Fruit fly (Drosophila melanogaster): ENCODE results near the gene CG12502.

Gene CG12502

DNA sequence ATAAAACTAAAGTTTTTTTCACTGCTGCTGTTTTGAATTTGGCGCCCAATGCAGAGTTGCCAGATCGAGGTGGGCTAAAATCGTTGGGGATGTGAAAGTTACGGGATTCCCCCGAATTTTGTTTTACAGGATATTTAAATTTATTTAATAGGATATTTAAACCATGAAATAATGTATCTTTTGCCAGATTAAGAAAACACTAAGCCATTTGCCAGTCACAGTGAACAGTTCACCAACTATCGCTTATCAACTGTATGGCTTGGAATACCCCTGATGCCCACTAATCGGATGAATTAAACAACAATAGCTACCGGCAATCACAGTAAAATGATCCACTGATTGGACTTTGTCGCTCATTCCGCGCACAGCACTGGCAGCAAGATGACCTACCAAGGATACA is 14.1 kb upstream of the CG12502 start, which contains the start of gene Dci (continued):
- TF ChIP-seq stc (GFP tag; IDR thresholded peaks at IDR 0.05) (no peak), Ada2b (GFP tag; IDR thresholded peaks at IDR 0.05) (peak; percentile 84), GATAe (GFP tag; conservative IDR thresholded peaks at IDR 0.05) (no peak), Fer1 (GFP tag; optimal IDR thresholded peaks at IDR 0.05) (no peak), jumu (GFP tag; optimal IDR thresholded peaks at IDR 0.05) (peak; percentile 72), CG33213 (GFP tag; optimal IDR thresholded peaks at IDR 0.05) (peak; percentile 55), CG3726 (GFP tag; IDR thresholded peaks at IDR 0.05) (peak; percentile 57; the same call in 2 of the 3 replicates), sc (optimal IDR thresholded peaks at IDR 0.05) (no peak), sc (GFP tag; optimal IDR thresholded peaks at IDR 0.05) (peak; percentile 26), Tbp (GFP tag; optimal IDR thresholded peaks at IDR 0.05) (no peak), CG12219 (GFP tag; optimal IDR thresholded peaks at IDR 0.05) (no peak), Hr51 (GFP tag; optimal IDR thresholded peaks at IDR 0.05) (peak; percentile 53 to 71), PHDP (tag; optimal IDR thresholded peaks at IDR 0.05) (no peak), YL-1 (GFP tag; optimal IDR thresholded peaks at IDR 0.05) (no peak), CG15479 (GFP tag; optimal IDR thresholded peaks at IDR 0.05) (no peak), row (GFP tag; IDR thresholded peaks at IDR 0.05) (peak; percentile 96), CG8944 (GFP tag; optimal IDR thresholded peaks at IDR 0.05) (peak; percentile 54), pnt (GFP tag; optimal IDR thresholded peaks at IDR 0.05) (peak; percentile 62), CG12391 (tag; optimal IDR thresholded peaks at IDR 0.05) (peak; percentile 83), sima (GFP tag; optimal IDR thresholded peaks at IDR 0.05) (no peak), trem (tag; optimal IDR thresholded peaks at IDR 0.05) (peak; percentile 39), CG14860 (GFP tag; IDR thresholded peaks at IDR 0.05; ENCODE audit: partially characterized antibody) (peak; percentile 74; the same call in 2 of the 3 replicates), CG6683 (GFP tag; optimal IDR thresholded peaks at IDR 0.05) (no peak), Bteb2 (GFP tag; optimal IDR thresholded peaks at IDR 0.05) (peak; percentile 59), Oli (tag; optimal IDR thresholded peaks at IDR 0.05) (peak; percentile 50), CG6854 (GFP tag; optimal IDR thresholded peaks at IDR 0.05) (no peak), Camta (GFP tag; optimal IDR thresholded peaks at IDR 0.05) (peak; percentile 73), fd96Cb (tag; optimal IDR thresholded peaks at IDR 0.05) (peak; percentile 7), CHES-1-like (GFP tag; optimal IDR thresholded peaks at IDR 0.05) (peak; percentile 71), CG18619 (GFP tag; optimal IDR thresholded peaks at IDR 0.05) (peak; percentile 28), kah (GFP tag; optimal IDR thresholded peaks at IDR 0.05) (no peak), repo (GFP tag; optimal IDR thresholded peaks at IDR 0.05) (peak; percentile 50), Fer2 (tag; optimal IDR thresholded peaks at IDR 0.05) (no peak), br (optimal IDR thresholded peaks at IDR 0.05) (no peak), CG4404 (GFP tag; IDR thresholded peaks at IDR 0.05) (no peak), pum (GFP tag; optimal IDR thresholded peaks at IDR 0.05) (peak; percentile 57), Lim3 (GFP tag; IDR thresholded peaks at IDR 0.05) (no peak), luna (GFP tag; optimal IDR thresholded peaks at IDR 0.05) (no peak), hkb (optimal IDR thresholded peaks at IDR 0.05) (peak; percentile 63), hkb (GFP tag; IDR thresholded peaks at IDR 0.05) (peak; percentile 74), bbx (GFP tag; IDR thresholded peaks at IDR 0.05; ENCODE audit: partially characterized antibody) (peak; percentile 63), Awh (GFP tag; IDR thresholded peaks at IDR 0.05) (peak; percentile 57), CG30431 (GFP tag; optimal IDR thresholded peaks at IDR 0.05) (peak; percentile 49), sob (GFP tag; IDR thresholded peaks at IDR 0.05) (peak; percentile 79), CG18476 (GFP tag; optimal IDR thresholded peaks at IDR 0.05) (no peak), Xrp1 (GFP tag; IDR thresholded peaks at IDR 0.05) (peak; percentile 78), BtbVII (GFP tag; optimal IDR thresholded peaks at IDR 0.05) (no peak), CG1233 (GFP tag; optimal IDR thresholded peaks at IDR 0.05) (no peak), tna (GFP tag; IDR thresholded peaks at IDR 0.05; ENCODE audit: partially characterized antibody) (peak; percentile 65; the same call in 1 of the 2 replicates), onecut (GFP tag; IDR thresholded peaks at IDR 0.05) (peak; percentile 9; the same call in 1 of the 2 replicates), az2 (GFP tag; optimal IDR thresholded peaks at IDR 0.05) (peak; percentile 70), sr (GFP tag; IDR thresholded peaks at IDR 0.05) (no peak)
